Fruit fly (Drosophila melanogaster): ENCODE results near the gene CG32793.

- TF ChIP-seq gl (tag; optimal IDR thresholded peaks at IDR 0.05) (no peak), CG8301 (tag; optimal IDR thresholded peaks at IDR 0.05) (no peak), Pif1B (GFP tag; optimal IDR thresholded peaks at IDR 0.05) (no peak), fd96Ca (GFP tag; IDR thresholded peaks at IDR 0.05) (no peak), Pif1A (GFP tag; optimal IDR thresholded peaks at IDR 0.05) (no peak), EcR (GFP tag; optimal IDR thresholded peaks at IDR 0.05) (no peak), CG4496 (GFP tag; IDR thresholded peaks at IDR 0.05) (no peak), CG10348 (GFP tag; IDR thresholded peaks at IDR 0.05) (no peak), CG12605 (GFP tag; IDR thresholded peaks at IDR 0.05) (no peak), CG8159 (tag; optimal IDR thresholded peaks at IDR 0.05) (no peak)
Observed at dm6 chrX:2882516-2882915, 47.1 kb upstream of the CG32793 start.

Data from whole organism, pupa.